Fruit fly (Drosophila melanogaster) whole organism, prepupa: ENCODE data around the gene Hsp26.

Experiments used
- CG10669 ChIP-seq: fragments of 200-800 bp; sonication (Bioruptor generic); optimal IDR thresholded peaks from 3 replicates; lab custom pipeline; 2018; ENCODE audit warnings: missing biosample characterization, mild to moderate bottlenecking, missing genetic modification characterization, moderate library complexity
- CG11294 ChIP-seq: fragments of 200-800 bp; sonication (Bioruptor generic); IDR thresholded peaks from 2 replicates; pipeline ENCODE4 v1.3.6; 2022; ENCODE audit warnings: missing biosample characterization, missing genetic modification characterization
- CG11762 ChIP-seq: fragments of 200-800 bp; sonication (Bioruptor generic); optimal IDR thresholded peaks from 3 replicates; lab custom pipeline; 2016; ENCODE audit warnings: missing biosample characterization, missing genetic modification characterization; ENCODE audit not compliant: insufficient read depth
- CG11902 ChIP-seq: fragments of 200-800 bp; sonication (Bioruptor generic); optimal IDR thresholded peaks from 3 replicates; lab custom pipeline; 2016; ENCODE audit warnings: missing biosample characterization, missing genetic modification characterization
- CG15336 ChIP-seq: fragments of 200-800 bp; sonication (Bioruptor generic); IDR thresholded peaks from 2 replicates; pipeline ENCODE4 v1.3.6; 2022; ENCODE audit warnings: missing biosample characterization, missing genetic modification characterization
- CG1621 ChIP-seq: fragments of 200-800 bp; sonication (Bioruptor generic); optimal IDR thresholded peaks from 3 replicates; lab custom pipeline; 2018; ENCODE audit warnings: missing biosample characterization, mild to moderate bottlenecking, missing genetic modification characterization
- CG3032 ChIP-seq: fragments of 200-800 bp; optimal IDR thresholded peaks from 2 replicates; lab custom pipeline; 2019; ENCODE audit warnings: missing biosample characterization, mild to moderate bottlenecking, missing genetic modification characterization, moderate library complexity
- CG34406 ChIP-seq: fragments of 200-800 bp; sonication (Bioruptor generic); optimal IDR thresholded peaks from 3 replicates; lab custom pipeline; 2016; ENCODE audit warnings: missing biosample characterization, missing genetic modification characterization
- CG4318 ChIP-seq: fragments of 200-800 bp; sonication (Bioruptor generic); optimal IDR thresholded peaks from 3 replicates; lab custom pipeline; 2017; ENCODE audit warnings: missing biosample characterization, mild to moderate bottlenecking, missing genetic modification characterization
- CG6163 ChIP-seq: fragments of 200-800 bp; sonication (Bioruptor generic); IDR thresholded peaks from 3 replicates; pipeline ENCODE4 v1.3.6; 2022; ENCODE audit warnings: missing biosample characterization, missing genetic modification characterization
- CG6276 ChIP-seq: fragments of 200-800 bp; sonication (Bioruptor generic); optimal IDR thresholded peaks from 2 replicates; lab custom pipeline; 2017; ENCODE audit warnings: missing biosample characterization, mild to moderate bottlenecking, missing genetic modification characterization
- CG6792 ChIP-seq: fragments of 200-800 bp; sonication (Bioruptor generic); optimal IDR thresholded peaks from 3 replicates; lab custom pipeline; 2016; ENCODE audit warnings: missing biosample characterization, missing genetic modification characterization
- CG6808 ChIP-seq: fragments of 200-800 bp; sonication (Bioruptor generic); optimal IDR thresholded peaks from 3 replicates; lab custom pipeline; 2017; ENCODE audit warnings: missing biosample characterization, missing genetic modification characterization, mild to moderate bottlenecking, moderate library complexity, missing genetic modification reagents
- CG6854 ChIP-seq: fragments of 200-800 bp; sonication (Bioruptor generic); optimal IDR thresholded peaks from 2 replicates; lab custom pipeline; 2017; ENCODE audit warnings: missing biosample characterization, mild to moderate bottlenecking, missing genetic modification characterization
- CG7368 ChIP-seq: fragments of 200-800 bp; sonication (Bioruptor generic); optimal IDR thresholded peaks from 3 replicates; lab custom pipeline; 2016; ENCODE audit warnings: missing biosample characterization, missing genetic modification characterization
- CG8632 ChIP-seq: fragments of 200-800 bp; sonication (Bioruptor generic); optimal IDR thresholded peaks from 3 replicates; lab custom pipeline; 2016; ENCODE audit warnings: missing biosample characterization, missing genetic modification characterization
- Eip93F ChIP-seq: fragments of 200-800 bp; sonication (Bioruptor generic); optimal IDR thresholded peaks from 2 replicates; lab custom pipeline; 2016; ENCODE audit warnings: missing biosample characterization, mild to moderate bottlenecking, missing genetic modification characterization
- Ets21C ChIP-seq: fragments of 200-800 bp; sonication (Bioruptor generic); optimal IDR thresholded peaks from 3 replicates; lab custom pipeline; 2016; ENCODE audit warnings: missing biosample characterization, missing genetic modification characterization
- Ets96B ChIP-seq: fragments of 200-800 bp; optimal IDR thresholded peaks from 2 replicates; lab custom pipeline; 2019; ENCODE audit warnings: missing biosample characterization, mild to moderate bottlenecking, missing genetic modification characterization, moderate library complexity
- Hr39 ChIP-seq: fragments of 200-800 bp; sonication (Bioruptor generic); optimal IDR thresholded peaks from 2 replicates; lab custom pipeline; 2016; ENCODE audit warnings: missing biosample characterization, missing genetic modification characterization
- Hr4 ChIP-seq: fragments of 200-800 bp; sonication (Bioruptor generic); optimal IDR thresholded peaks from 3 replicates; lab custom pipeline; 2016; ENCODE audit warnings: missing biosample characterization, missing genetic modification characterization
- Lpt ChIP-seq: fragments of 200-800 bp; sonication (Bioruptor generic); optimal IDR thresholded peaks from 3 replicates; lab custom pipeline; 2016; ENCODE audit warnings: missing biosample characterization, missing genetic modification characterization
- Met ChIP-seq: fragments of 200-800 bp; sonication (Bioruptor generic); optimal IDR thresholded peaks from 3 replicates; lab custom pipeline; 2016; ENCODE audit warnings: missing biosample characterization, missing genetic modification characterization
- Smox ChIP-seq: fragments of 200-800 bp; sonication (Bioruptor generic); optimal IDR thresholded peaks from 3 replicates; lab custom pipeline; 2016; ENCODE audit warnings: missing biosample characterization, missing genetic modification characterization
- Sox102F ChIP-seq: fragments of 200-800 bp; sonication (Bioruptor generic); optimal IDR thresholded peaks from 2 replicates; lab custom pipeline; 2016; ENCODE audit warnings: missing biosample characterization, mild to moderate bottlenecking, missing genetic modification characterization
- Sox14 ChIP-seq: fragments of 200-800 bp; sonication (Bioruptor generic); optimal IDR thresholded peaks from 3 replicates; lab custom pipeline; 2016; ENCODE audit warnings: missing biosample characterization, missing genetic modification characterization
- achi ChIP-seq: fragments of 200-800 bp; sonication (Bioruptor generic); optimal IDR thresholded peaks from 3 replicates; lab custom pipeline; 2016; ENCODE audit warnings: missing biosample characterization, missing genetic modification characterization
- acj6 ChIP-seq: fragments of 200-800 bp; sonication (Bioruptor generic); optimal IDR thresholded peaks from 3 replicates; lab custom pipeline; 2016; ENCODE audit warnings: missing biosample characterization, missing genetic modification characterization
- cyc ChIP-seq: fragments of 200-800 bp; sonication (Bioruptor generic); optimal IDR thresholded peaks from 3 replicates; lab custom pipeline; 2016; ENCODE audit warnings: missing biosample characterization, missing genetic modification characterization
- dac ChIP-seq: fragments of 200-800 bp; sonication (Bioruptor generic); optimal IDR thresholded peaks from 2 replicates; lab custom pipeline; 2017; ENCODE audit warnings: missing biosample characterization, mild to moderate bottlenecking, missing genetic modification characterization
- eg ChIP-seq: fragments of 200-800 bp; sonication (Bioruptor generic); IDR thresholded peaks from 3 replicates; pipeline ENCODE4 v1.3.6; 2022; ENCODE audit warnings: missing biosample characterization, missing genetic modification characterization
- esn ChIP-seq: fragments of 200-800 bp; sonication (Bioruptor generic); optimal IDR thresholded peaks from 2 replicates; lab custom pipeline; 2016; ENCODE audit warnings: missing biosample characterization, mild to moderate bottlenecking, missing genetic modification characterization, moderate library complexity
- fd59A ChIP-seq: fragments of 200-800 bp; sonication (Bioruptor generic); optimal IDR thresholded peaks from 2 replicates; lab custom pipeline; 2017; ENCODE audit warnings: missing biosample characterization, mild to moderate bottlenecking, missing genetic modification characterization, missing genetic modification reagents
- fd85E ChIP-seq: fragments of 200-800 bp; sonication (Bioruptor generic); optimal IDR thresholded peaks from 3 replicates; lab custom pipeline; 2016; ENCODE audit warnings: missing biosample characterization, missing genetic modification characterization
- lz ChIP-seq: fragments of 200-800 bp; sonication (Bioruptor generic); optimal IDR thresholded peaks from 3 replicates; lab custom pipeline; 2016; ENCODE audit warnings: missing biosample characterization, missing genetic modification characterization
- net ChIP-seq: fragments of 200-800 bp; sonication (Bioruptor generic); optimal IDR thresholded peaks from 3 replicates; lab custom pipeline; 2016; ENCODE audit warnings: missing biosample characterization, missing genetic modification characterization
- pdm3 ChIP-seq: fragments of 200-800 bp; sonication (Bioruptor generic); optimal IDR thresholded peaks from 3 replicates; lab custom pipeline; 2016; ENCODE audit warnings: missing biosample characterization, missing genetic modification characterization
- salr ChIP-seq, 2 experiments: fragments of 200-800 bp; sonication (Bioruptor generic); optimal IDR thresholded peaks; 3 replicates each; lab custom pipeline; 2016 to 2018; ENCODE audit warnings: missing biosample characterization in 2 of 2, missing genetic modification characterization in 2 of 2, mild to moderate bottlenecking in 1 of 2
- spab ChIP-seq: fragments of 200-800 bp; sonication (Bioruptor generic); optimal IDR thresholded peaks from 2 replicates; lab custom pipeline; 2017; ENCODE audit warnings: missing biosample characterization, mild to moderate bottlenecking, missing genetic modification characterization, missing genetic modification reagents
- ss ChIP-seq, 2 experiments: fragments of 200-800 bp; sonication (Bioruptor generic); optimal IDR thresholded peaks; 2 replicates in 1 of 2; 3 replicates in 1 of 2; lab custom pipeline; 2017 to 2018; ENCODE audit warnings: mild to moderate bottlenecking in 2 of 2, missing biosample characterization in 2 of 2, missing genetic modification characterization in 2 of 2, moderate library complexity in 1 of 2
- svp ChIP-seq: fragments of 200-800 bp; sonication (Bioruptor generic); peaks from one replicate; lab custom pipeline; 2016; ENCODE audit warnings: missing biosample characterization, missing genetic modification characterization
- topi ChIP-seq: fragments of 200-800 bp; sonication (Bioruptor generic); optimal IDR thresholded peaks from 3 replicates; lab custom pipeline; 2016; ENCODE audit warnings: missing biosample characterization, missing genetic modification characterization
- vri ChIP-seq: fragments of 200-800 bp; sonication (Bioruptor generic); optimal IDR thresholded peaks from 3 replicates; lab custom pipeline; 2016; ENCODE audit warnings: missing biosample characterization, mild to moderate bottlenecking, missing genetic modification characterization

Hsp26 gene

dm6 chr3L:9419328-9419727 is 42.1 kb upstream of the Hsp26 start (continued):
- TF ChIP-seq Lpt (GFP tag; lab: Kevin White, UChicago) (peak; percentile 61), CG34406 (GFP tag; lab: Kevin White, UChicago) (peak; percentile 63), CG6792 (GFP tag; lab: Kevin White, UChicago) (no peak), acj6 (GFP tag; lab: Kevin White, UChicago) (peak; percentile 60), CG10669 (peak; percentile 64), topi (GFP tag; lab: Kevin White, UChicago) (peak; percentile 72), Sox102F (GFP tag; lab: Kevin White, UChicago) (peak; percentile 67), CG11294 (GFP tag; lab: Robert Waterston, UW) (peak; percentile 65), Smox (GFP tag; lab: Kevin White, UChicago) (peak; percentile 37), fd59A (GFP tag; lab: Kevin White, UChicago) (peak; percentile 22), cyc (GFP tag; lab: Kevin White, UChicago) (peak; percentile 77), CG7368 (peak; percentile 59), spab (no peak), Eip93F (GFP tag; lab: Kevin White, UChicago) (no peak), CG4318 (GFP tag; lab: Kevin White, UChicago) (peak; percentile 45), dac (GFP tag; lab: Kevin White, UChicago) (no peak)

dm6 chr3L:9417288-9417687 is 40.1 kb upstream of the Hsp26 start, which contains the start of gene CG3982:
Gene CG3982, minus strand, starts transcription at chr3L:9417388.
- TF ChIP-seq Hr39 (no peak), acj6 (GFP tag; lab: Kevin White, UChicago) (no peak), salr (GFP tag; optimal IDR thresholded peaks at IDR 0.05; lab: Kevin White, UChicago) (no peak), CG6276 (GFP tag; lab: Kevin White, UChicago) (no peak), Eip93F (GFP tag; lab: Kevin White, UChicago) (no peak), CG11902 (no peak)

dm6 chr3L:9410754-9411423 is 33.7 kb upstream of the Hsp26 start, which contains the start of the genes CG4022 and Cpsf5:
Gene CG4022, minus strand, starts transcription at chr3L:9410832.
Gene Cpsf5, plus strand, starts transcription at chr3L:9411038.
- TF ChIP-seq vri = peak; percentile 65
- peak; percentile 82 for TF ChIP-seq esn
- peak; percentile 83 for TF ChIP-seq Hr4 (GFP tag; lab: Kevin White, UChicago)
- 0 out of 2 replicates have a peak, but pooled peaks have one; percentile 22 for TF ChIP-seq CG11294 (GFP tag; lab: Robert Waterston, UW)
- peak; percentile 62 for TF ChIP-seq cyc (GFP tag; lab: Kevin White, UChicago)
- TF ChIP-seq CG6792 (GFP tag; lab: Kevin White, UChicago) = peak; percentile 64
- TF ChIP-seq Eip93F (GFP tag; lab: Kevin White, UChicago) = peak; percentile 69
- TF ChIP-seq CG11902 = peak; percentile 4
- TF ChIP-seq Sox14 (GFP tag; lab: Kevin White, UChicago) = peak; percentile 70
- TF ChIP-seq CG15336 = peak; percentile 79
- TF ChIP-seq CG7368 = peak; percentile 56
- no peak for TF ChIP-seq CG4318 (GFP tag; lab: Kevin White, UChicago)
- TF ChIP-seq CG3032 (tag; lab: Kevin White, UChicago) = peak; percentile 75
- peak; percentile 45 for TF ChIP-seq CG11762 (GFP tag; lab: Kevin White, UChicago)
- TF ChIP-seq eg (GFP tag; lab: Robert Waterston, UW) = peak; percentile 83; the same call in 2 of the 3 replicates
- no peak for TF ChIP-seq CG10669
- TF ChIP-seq topi (GFP tag; lab: Kevin White, UChicago) = peak; percentile 70
- TF ChIP-seq CG6276 (GFP tag; lab: Kevin White, UChicago) = no peak
- TF ChIP-seq CG6163 (GFP tag; lab: Robert Waterston, UW) = peak; percentile 79
- TF ChIP-seq lz (GFP tag; lab: Kevin White, UChicago) = peak; percentile 76
- peak; percentile 49 for TF ChIP-seq Lpt (GFP tag; lab: Kevin White, UChicago)
- no peak for TF ChIP-seq fd59A (GFP tag; lab: Kevin White, UChicago)
- TF ChIP-seq Met (GFP tag; lab: Kevin White, UChicago) = peak; percentile 74
- TF ChIP-seq CG6808 (GFP tag; lab: Kevin White, UChicago) = peak; percentile 36
- no peak for TF ChIP-seq svp (GFP tag; lab: Kevin White, UChicago)
- TF ChIP-seq Ets96B (tag; lab: Kevin White, UChicago) = peak; percentile 61
- no peak for TF ChIP-seq CG6854
- TF ChIP-seq CG1621 = peak; percentile 36
- peak; percentile 46 for TF ChIP-seq Ets21C (GFP tag; lab: Kevin White, UChicago)
- peak; percentile 77 for TF ChIP-seq achi (GFP tag; lab: Kevin White, UChicago)
- TF ChIP-seq pdm3 (GFP tag; lab: Kevin White, UChicago) = peak; percentile 84
- TF ChIP-seq ss (GFP tag; optimal IDR thresholded peaks at IDR 0.05; lab: Kevin White, UChicago) = peak; percentile 34 to 47
- peak; percentile 29 for TF ChIP-seq CG8632
- no peak for TF ChIP-seq fd85E (GFP tag; lab: Kevin White, UChicago)
- TF ChIP-seq Smox (GFP tag; lab: Kevin White, UChicago) = peak; percentile 71
- no peak for TF ChIP-seq dac (GFP tag; lab: Kevin White, UChicago)
- no peak for TF ChIP-seq spab
- peak; percentile 54 for TF ChIP-seq net (GFP tag; lab: Kevin White, UChicago)
